Fruit fly (Drosophila melanogaster): ENCODE data around the gene wkd.

DNA sequence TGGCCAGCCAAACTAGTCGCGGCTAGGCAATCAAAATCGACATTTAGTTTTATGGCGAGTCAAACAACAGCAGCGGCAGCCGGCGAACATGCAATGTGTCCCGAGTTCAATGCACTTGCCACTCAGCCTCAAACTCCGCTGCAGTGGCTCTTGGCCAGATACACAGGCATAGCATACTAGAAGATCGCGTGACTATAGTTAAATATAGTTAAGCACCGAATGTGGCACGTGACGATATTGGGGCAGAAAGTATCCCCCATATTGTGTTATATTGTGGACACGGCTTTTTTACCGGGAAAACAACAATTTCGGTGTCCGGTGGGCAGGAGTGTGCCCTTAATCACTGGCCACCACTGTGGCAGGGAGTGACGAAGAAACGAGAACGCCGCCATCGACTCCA is 36.5 kb downstream of the wkd start:
- no peak for TF ChIP-seq Sin3A (optimal IDR thresholded peaks at IDR 0.05)
- TF ChIP-seq h (optimal IDR thresholded peaks at IDR 0.05), result no peak
- no peak for TF ChIP-seq Myc (optimal IDR thresholded peaks at IDR 0.05)
- TF ChIP-seq psq (optimal IDR thresholded peaks at IDR 0.05), result no peak
- TF ChIP-seq insv (optimal IDR thresholded peaks at IDR 0.05), result no peak
- no peak for TF ChIP-seq ttk (optimal IDR thresholded peaks at IDR 0.05)

Data from Kc167 (cell line).